Worm (Caenorhabditis elegans): Measurements from ENCODE around the gene ceh-58.

ce11 chrII:10396578-10396977 is 27.2 kb upstream of the ceh-58 start, which contains the start of gene T09F3.5:
- TF ChIP-seq zim-3 (tag; optimal IDR thresholded peaks at IDR 0.05) (no peak), madf-8 (GFP tag; conservative IDR thresholded peaks at IDR 0.05) (no peak), dpl-1 (GFP tag; optimal IDR thresholded peaks at IDR 0.05) (no peak), attf-5 (GFP tag; optimal IDR thresholded peaks at IDR 0.05) (no peak), let-526 (GFP tag; IDR thresholded peaks at IDR 0.05) (no peak)

Measured in whole organism, young adult.